Worm (Caenorhabditis elegans): Measurements from ENCODE around the gene usp-33.

DNA sequence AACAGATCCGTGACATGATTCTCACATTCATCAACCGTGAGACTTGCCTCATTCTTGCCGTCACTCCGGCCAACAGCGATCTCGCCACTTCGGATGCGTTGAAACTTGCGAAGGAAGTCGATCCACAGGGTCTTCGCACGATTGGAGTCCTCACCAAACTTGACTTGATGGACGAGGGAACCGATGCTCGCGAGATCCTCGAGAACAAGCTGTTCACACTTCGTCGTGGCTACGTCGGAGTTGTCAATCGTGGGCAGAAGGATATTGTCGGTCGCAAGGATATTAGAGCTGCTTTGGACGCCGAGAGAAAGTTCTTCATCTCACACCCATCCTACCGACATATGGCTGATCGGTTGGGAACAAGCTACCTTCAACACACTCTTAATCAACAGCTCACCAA lies 21.5 kb upstream of the usp-33 start:
- TF ChIP-seq ama-1 (optimal IDR thresholded peaks at IDR 0.05), result no peak
- no peak for TF ChIP-seq sea-1 (GFP tag; conservative IDR thresholded peaks at IDR 0.05)
- no peak for TF ChIP-seq tra-4 (tag; optimal IDR thresholded peaks at IDR 0.05)
- TF ChIP-seq B0310.2 (tag; optimal IDR thresholded peaks at IDR 0.05), result no peak
- no peak for TF ChIP-seq ets-7 (tag; optimal IDR thresholded peaks at IDR 0.05)
- TF ChIP-seq hmg-4 (GFP tag; optimal IDR thresholded peaks at IDR 0.05), result no peak
- no peak for TF ChIP-seq hnd-1 (tag; optimal IDR thresholded peaks at IDR 0.05)
- TF ChIP-seq tbx-37 (GFP tag; conservative IDR thresholded peaks at IDR 0.05), result no peak
- TF ChIP-seq F13C5.2 (tag; optimal IDR thresholded peaks at IDR 0.05), result no peak
- TF ChIP-seq scrt-1 (GFP tag; IDR thresholded peaks at IDR 0.05), result no peak
- no peak for TF ChIP-seq hmbx-1 (tag; optimal IDR thresholded peaks at IDR 0.05)
- no peak for TF ChIP-seq ceh-13 (GFP tag; optimal IDR thresholded peaks at IDR 0.05)
- no peak for TF ChIP-seq flt-1 (GFP tag; IDR thresholded peaks at IDR 0.05)
- TF ChIP-seq aly-1 (tag; optimal IDR thresholded peaks at IDR 0.05), result no peak

Data from whole organism, early embryonic.